Fruit fly (Drosophila melanogaster): ENCODE data around the gene CHMP2B.

The CHMP2B gene

DNA sequence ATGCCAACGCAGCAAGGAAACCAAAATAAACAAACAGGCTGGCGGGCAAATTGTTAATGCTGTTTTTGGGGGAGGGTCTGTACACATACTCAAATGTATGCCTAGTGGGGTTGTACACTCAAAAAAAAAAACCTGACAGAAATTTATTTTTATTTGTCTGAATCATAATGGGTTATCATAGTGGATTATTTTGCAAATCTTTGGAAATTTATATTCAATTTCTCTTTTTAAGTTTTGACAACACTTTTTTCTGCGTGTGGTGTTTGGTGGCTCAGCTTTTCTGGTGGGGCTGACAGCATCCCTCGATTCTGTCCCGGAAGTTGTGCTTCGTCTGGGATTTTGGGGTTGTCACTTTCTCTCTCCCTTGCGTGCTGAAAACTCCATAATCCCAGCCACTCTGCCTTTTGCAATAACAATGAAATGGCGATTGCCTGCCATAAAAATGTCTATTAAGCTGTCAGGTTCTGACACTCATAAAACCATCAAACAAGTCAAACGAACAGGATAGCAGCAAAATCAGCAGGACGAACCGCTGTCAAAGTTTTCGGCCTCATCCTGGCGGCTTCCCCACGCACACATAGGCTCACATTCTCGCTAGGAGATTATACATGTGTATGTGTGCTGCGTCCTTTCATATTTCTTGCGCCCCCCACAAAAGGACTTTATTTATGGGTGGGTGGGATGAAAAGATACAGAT is 15.6 kb downstream of the CHMP2B start:
- TF ChIP-seq gt (GFP tag; IDR thresholded peaks at IDR 0.05): 0 out of 2 replicates have a peak, but pooled peaks have one; percentile 36
- peak; percentile 5 for TF ChIP-seq CG2116 (GFP tag; optimal IDR thresholded peaks at IDR 0.05)
- TF ChIP-seq Neu2 (GFP tag; optimal IDR thresholded peaks at IDR 0.05; ENCODE audit: borderline replicate concordance): no peak
- peak; percentile 77 for TF ChIP-seq HmgZ (tag; optimal IDR thresholded peaks at IDR 0.05)
- peak; percentile 82; the same call in 1 of the 2 replicates for TF ChIP-seq sisA (GFP tag; IDR thresholded peaks at IDR 0.05)
- no peak for TF ChIP-seq Dll (GFP tag; IDR thresholded peaks at IDR 0.05; ENCODE audit: partially characterized antibody)
- peak; percentile 47 for TF ChIP-seq CG8281 (tag; optimal IDR thresholded peaks at IDR 0.05)
- TF ChIP-seq CG17829 (tag; optimal IDR thresholded peaks at IDR 0.05): peak; percentile 16
- TF ChIP-seq luna (GFP tag; optimal IDR thresholded peaks at IDR 0.05): no peak
- no peak for TF ChIP-seq dm (GFP tag; optimal IDR thresholded peaks at IDR 0.05)
- TF ChIP-seq ssp (GFP tag; IDR thresholded peaks at IDR 0.05): peak; percentile 70
- TF ChIP-seq otp (GFP tag; IDR thresholded peaks at IDR 0.05): no peak
- no peak for TF ChIP-seq Vsx1 (GFP tag; optimal IDR thresholded peaks at IDR 0.05)
- 0 out of 2 replicates have a peak, but pooled peaks have one; percentile 58 for TF ChIP-seq dimm (GFP tag; IDR thresholded peaks at IDR 0.05)
- TF ChIP-seq Tbp (GFP tag; optimal IDR thresholded peaks at IDR 0.05): no peak
- peak; percentile 86 for TF ChIP-seq zfh1 (GFP tag; IDR thresholded peaks at IDR 0.05)
- no peak; the same call in none of the 2 replicates for TF ChIP-seq CG43689 (GFP tag; IDR thresholded peaks at IDR 0.05)
- TF ChIP-seq CG15514 (GFP tag; optimal IDR thresholded peaks at IDR 0.05): peak; percentile 69
- TF ChIP-seq stc (GFP tag; IDR thresholded peaks at IDR 0.05): peak; percentile 85
- peak; percentile 63 for TF ChIP-seq maf-S (GFP tag; optimal IDR thresholded peaks at IDR 0.05)
- TF ChIP-seq CG10654 (GFP tag; optimal IDR thresholded peaks at IDR 0.05): peak; percentile 51
- TF ChIP-seq CG8478 (optimal IDR thresholded peaks at IDR 0.05): no peak
- TF ChIP-seq mirr (GFP tag; optimal IDR thresholded peaks at IDR 0.05): peak; percentile 20
- peak; percentile 85 for TF ChIP-seq ken (GFP tag; IDR thresholded peaks at IDR 0.05)
- TF ChIP-seq CG12219 (GFP tag; optimal IDR thresholded peaks at IDR 0.05): peak; percentile 55
- no peak for TF ChIP-seq phol (tag; optimal IDR thresholded peaks at IDR 0.05)
- TF ChIP-seq exex (tag; optimal IDR thresholded peaks at IDR 0.05): peak; percentile 52
- peak; percentile 51 for TF ChIP-seq nmo (GFP tag; optimal IDR thresholded peaks at IDR 0.05)
- no peak for TF ChIP-seq Sox100B (GFP tag; optimal IDR thresholded peaks at IDR 0.05)
- no peak for TF ChIP-seq CG11504 (tag; optimal IDR thresholded peaks at IDR 0.05)
- peak; percentile 50 for TF ChIP-seq kay (GFP tag; optimal IDR thresholded peaks at IDR 0.05)
- TF ChIP-seq CG5953 (GFP tag; IDR thresholded peaks at IDR 0.05): peak; percentile 77
- TF ChIP-seq Spps (tag; optimal IDR thresholded peaks at IDR 0.05): peak; percentile 2
- peak; percentile 78 for TF ChIP-seq CG17328 (GFP tag; IDR thresholded peaks at IDR 0.05)
- TF ChIP-seq CG10366 (GFP tag; IDR thresholded peaks at IDR 0.05): peak; percentile 75
- TF ChIP-seq Antp (GFP tag; optimal IDR thresholded peaks at IDR 0.05): peak; percentile 75
- no peak; the same call in 1 of the 2 replicates for TF ChIP-seq CG14667 (GFP tag; IDR thresholded peaks at IDR 0.05)
- TF ChIP-seq cg (GFP tag; optimal IDR thresholded peaks at IDR 0.05): no peak
- peak; percentile 1 for TF ChIP-seq CG10431 (GFP tag; optimal IDR thresholded peaks at IDR 0.05)
- no peak for TF ChIP-seq ash1 (GFP tag; optimal IDR thresholded peaks at IDR 0.05)
- TF ChIP-seq CG8924 (tag; optimal IDR thresholded peaks at IDR 0.05): no peak
- TF ChIP-seq Hey (tag; optimal IDR thresholded peaks at IDR 0.05): peak; percentile 2
- peak; percentile 91 for TF ChIP-seq HLH3B (GFP tag; IDR thresholded peaks at IDR 0.05)
- TF ChIP-seq br (optimal IDR thresholded peaks at IDR 0.05): no peak
- no peak for TF ChIP-seq chm (GFP tag; IDR thresholded peaks at IDR 0.05)
- TF ChIP-seq corto (GFP tag; optimal IDR thresholded peaks at IDR 0.05): no peak
- peak; percentile 82; the same call in 1 of the 2 replicates for TF ChIP-seq CG6689 (GFP tag; IDR thresholded peaks at IDR 0.05)
- peak; percentile 65 for TF ChIP-seq CG4424 (GFP tag; optimal IDR thresholded peaks at IDR 0.05)
- no peak for TF ChIP-seq Dip2 (GFP tag; IDR thresholded peaks at IDR 0.05)
- peak; percentile 83 for TF ChIP-seq CG14014 (GFP tag; IDR thresholded peaks at IDR 0.05)
- no peak for TF ChIP-seq usp (GFP tag; optimal IDR thresholded peaks at IDR 0.05)

Measured in whole organism, embryonic.